Worm (Caenorhabditis elegans) whole organism, L4 larva: ENCODE measurements around the gene sre-27.

Experiments used
- F10B5.3 ChIP-seq: sonication (generic microtip); optimal IDR thresholded peaks from 2 replicates; lab custom pipeline; 2016; ENCODE audit warnings: mild to moderate bottlenecking, missing genetic modification characterization, missing compliant biosample characterization
- F37D6.2 ChIP-seq: sonication (generic microtip); optimal IDR thresholded peaks from 2 replicates; lab custom pipeline; 2016; ENCODE audit warnings: mild to moderate bottlenecking, missing genetic modification characterization, missing compliant biosample characterization
- duxl-1 ChIP-seq: sonication (generic microtip); optimal IDR thresholded peaks from 2 replicates; lab custom pipeline; 2016; ENCODE audit warnings: mild to moderate bottlenecking, missing genetic modification characterization, moderate library complexity, missing compliant biosample characterization; ENCODE audit not compliant: poor library complexity

DNA sequence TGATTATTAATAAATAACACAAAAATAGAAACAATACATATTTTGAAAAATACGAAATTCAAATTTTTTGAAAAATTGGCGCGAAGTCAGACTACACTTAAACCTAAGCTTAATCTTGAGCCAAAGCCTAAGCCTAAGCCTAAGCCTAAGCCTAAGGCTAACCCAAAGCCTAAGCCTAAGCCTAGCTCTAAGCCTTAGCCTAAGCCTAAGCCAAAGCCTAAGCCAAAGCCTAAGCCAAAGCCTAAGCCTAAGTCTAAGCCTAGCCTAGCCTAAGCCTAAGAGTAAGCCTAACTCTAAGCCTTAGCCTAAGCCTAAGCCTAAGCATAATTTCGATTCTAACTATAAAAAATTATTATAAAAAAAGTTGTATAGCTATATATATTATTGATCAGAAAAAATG is 36.5 kb downstream of the sre-27 start:
- TF ChIP-seq duxl-1 (no peak), F37D6.2 (no peak), F10B5.3 (tag; lab: Kevin White, UChicago) (no peak)
